Worm (Caenorhabditis elegans): ENCODE data around the gene F58H1.7.

Gene F58H1.7

ce11 chrV:11990511-11991127 is 26.0 kb upstream of the F58H1.7 start:
- TF ChIP-seq sma-9 (GFP tag; optimal IDR thresholded peaks at IDR 0.05) (peak; percentile 14), sma-9 (tag; optimal IDR thresholded peaks at IDR 0.05) (no peak), crh-2 (tag; optimal IDR thresholded peaks at IDR 0.05) (peak; percentile 6), sem-4 (tag; optimal IDR thresholded peaks at IDR 0.05) (peak; percentile 31), nhr-237 (tag; optimal IDR thresholded peaks at IDR 0.05) (no peak), nhr-25 (tag; optimal IDR thresholded peaks at IDR 0.05) (no peak), elt-1 (tag; optimal IDR thresholded peaks at IDR 0.05) (no peak)

ce11 chrV:11989861-11990260 is 25.2 kb upstream of the F58H1.7 start:
- TF ChIP-seq peb-1 (tag; optimal IDR thresholded peaks at IDR 0.05) (no peak), blmp-1 (tag; optimal IDR thresholded peaks at IDR 0.05; ENCODE audit: insufficient read depth) (peak; percentile 34), skn-1 (tag; optimal IDR thresholded peaks at IDR 0.05) (no peak), sma-9 (GFP tag; optimal IDR thresholded peaks at IDR 0.05) (no peak), sma-9 (tag; optimal IDR thresholded peaks at IDR 0.05) (no peak), crh-2 (tag; optimal IDR thresholded peaks at IDR 0.05) (peak; percentile 7), mab-5 (tag; optimal IDR thresholded peaks at IDR 0.05) (no peak), unc-39 (tag; optimal IDR thresholded peaks at IDR 0.05) (no peak), unc-55 (GFP tag; optimal IDR thresholded peaks at IDR 0.05) (no peak), Y55F3AM.14 (GFP tag; optimal IDR thresholded peaks at IDR 0.05) (no peak), dmd-4 (tag; optimal IDR thresholded peaks at IDR 0.05) (no peak), nhr-129 (tag; optimal IDR thresholded peaks at IDR 0.05) (no peak), lin-11 (tag; optimal IDR thresholded peaks at IDR 0.05) (no peak), elt-3 (tag; optimal IDR thresholded peaks at IDR 0.05) (no peak), lin-13 (GFP tag; optimal IDR thresholded peaks at IDR 0.05) (no peak), nhr-77 (tag; optimal IDR thresholded peaks at IDR 0.05) (no peak), nhr-11 (tag; optimal IDR thresholded peaks at IDR 0.05) (no peak), nhr-6 (tag; optimal IDR thresholded peaks at IDR 0.05) (no peak), sem-4 (tag; optimal IDR thresholded peaks at IDR 0.05) (no peak), fos-1 (tag; optimal IDR thresholded peaks at IDR 0.05) (peak; percentile 31)

- TF ChIP-seq lin-39 (tag; optimal IDR thresholded peaks at IDR 0.05) (no peak), blmp-1 (tag; optimal IDR thresholded peaks at IDR 0.05; ENCODE audit: insufficient read depth) (peak; percentile 78), sma-9 (GFP tag; optimal IDR thresholded peaks at IDR 0.05) (peak; percentile 25), sma-9 (tag; optimal IDR thresholded peaks at IDR 0.05) (no peak), fos-1 (tag; optimal IDR thresholded peaks at IDR 0.05) (peak; percentile 83), sem-4 (tag; optimal IDR thresholded peaks at IDR 0.05) (peak; percentile 68), crh-2 (tag; optimal IDR thresholded peaks at IDR 0.05) (peak; percentile 12), nhr-10 (tag; optimal IDR thresholded peaks at IDR 0.05) (no peak), unc-55 (GFP tag; optimal IDR thresholded peaks at IDR 0.05) (no peak), nhr-25 (tag; optimal IDR thresholded peaks at IDR 0.05) (no peak), nhr-21 (tag; optimal IDR thresholded peaks at IDR 0.05) (no peak), alr-1 (tag; optimal IDR thresholded peaks at IDR 0.05) (no peak), C34F6.9 (tag; optimal IDR thresholded peaks at IDR 0.05) (peak; percentile 27), zag-1 (tag; optimal IDR thresholded peaks at IDR 0.05) (peak; percentile 30)
These were observed 21.7 kb upstream of the F58H1.7 start for ce11 chrV:11986078-11986869.

ce11 chrV:11985384-11985783 is 20.8 kb upstream of the F58H1.7 start, which contains the start of gene mans-2:
Gene mans-2 (minus strand): TSS chrV:11985484.
- TF ChIP-seq nhr-6 (tag; optimal IDR thresholded peaks at IDR 0.05) (no peak), ceh-16 (tag; optimal IDR thresholded peaks at IDR 0.05) (no peak), egl-27 (tag; optimal IDR thresholded peaks at IDR 0.05) (no peak), gmeb-1 (tag; optimal IDR thresholded peaks at IDR 0.05) (no peak), lsy-2 (tag; optimal IDR thresholded peaks at IDR 0.05) (no peak), nhr-11 (tag; optimal IDR thresholded peaks at IDR 0.05) (no peak), R02D3.7 (tag; optimal IDR thresholded peaks at IDR 0.05) (no peak), unc-62 (GFP tag; optimal IDR thresholded peaks at IDR 0.05) (no peak), dmd-4 (tag; optimal IDR thresholded peaks at IDR 0.05) (no peak), sma-9 (GFP tag; optimal IDR thresholded peaks at IDR 0.05) (no peak), sma-9 (tag; optimal IDR thresholded peaks at IDR 0.05) (no peak), mab-5 (tag; optimal IDR thresholded peaks at IDR 0.05) (no peak)
